Worm (Caenorhabditis elegans) whole organism, late embryonic: Measurements from ENCODE around the gene F52E10.2.

Experiments used
- F13H6.1 ChIP-seq: sonication (generic microtip); optimal IDR thresholded peaks from 2 replicates; lab custom pipeline; 2016; ENCODE audit warnings: missing genetic modification characterization, missing compliant biosample characterization
- eyg-1 ChIP-seq: sonication (generic microtip); optimal IDR thresholded peaks from 2 replicates; lab custom pipeline; 2016; ENCODE audit warnings: missing genotype, missing genetic modification characterization, missing compliant biosample characterization
- hlh-15 ChIP-seq: sonication (generic microtip); optimal IDR thresholded peaks from 2 replicates; lab custom pipeline; 2016; ENCODE audit warnings: missing genetic modification characterization, missing compliant biosample characterization
- nhr-11 ChIP-seq: fragments of 150-350 bp; optimal IDR thresholded peaks from 2 replicates; lab custom pipeline; 2014; ENCODE audit warnings: missing biosample characterization, missing genetic modification characterization
- npax-4 ChIP-seq: sonication (generic microtip); optimal IDR thresholded peaks from 2 replicates; lab custom pipeline; 2016; ENCODE audit warnings: missing genetic modification characterization, missing compliant biosample characterization
- pha-2 ChIP-seq: sonication (generic microtip); optimal IDR thresholded peaks from 2 replicates; lab custom pipeline; 2017; ENCODE audit warnings: mild to moderate bottlenecking, missing genetic modification characterization, missing compliant biosample characterization
- rnt-1 ChIP-seq: sonication (generic microtip); optimal IDR thresholded peaks from 2 replicates; lab custom pipeline; 2016; ENCODE audit warnings: missing genetic modification characterization, missing compliant biosample characterization
- sox-4 ChIP-seq: sonication (generic microtip); optimal IDR thresholded peaks from 2 replicates; lab custom pipeline; 2017; ENCODE audit warnings: mild to moderate bottlenecking, missing genetic modification characterization, inconsistent platforms, missing compliant biosample characterization
- ztf-16 ChIP-seq: sonication (generic microtip); optimal IDR thresholded peaks from 2 replicates; lab custom pipeline; 2017; ENCODE audit warnings: missing genetic modification characterization, missing compliant biosample characterization

- TF ChIP-seq ztf-16 (tag; lab: Kevin White, UChicago) (no peak), eyg-1 (tag; lab: Kevin White, UChicago) (no peak), nhr-11 (tag; lab: Kevin White, UChicago) (no peak), F13H6.1 (tag; lab: Kevin White, UChicago) (no peak), hlh-15 (no peak), pha-2 (no peak), rnt-1 (tag; lab: Kevin White, UChicago) (no peak), sox-4 (no peak), npax-4 (no peak)
Observed at ce11 chrX:16285151-16285550, 2.1 kb upstream of the F52E10.2 start.
